Worm (Caenorhabditis elegans) whole organism, L4/young adult: ENCODE data around the gene C36C9.6.
"Not testable (repeated sequence)": the region's sequence is repeated elsewhere in the genome, so short reads cannot be mapped to it uniquely, and the experiment has no call there.

Experiments
- W03F9.2 ChIP-seq: fragments of 150-350 bp; optimal IDR thresholded peaks from 2 replicates; lab custom pipeline; 2014; ENCODE audit warnings: missing biosample characterization, missing genetic modification characterization
- dao-5 ChIP-seq: sonication (generic microtip); optimal IDR thresholded peaks from 2 replicates; lab custom pipeline; 2016; ENCODE audit warnings: missing genotype, missing genetic modification characterization, moderate library complexity, missing compliant biosample characterization
- him-1 ChIP-seq: sonication (generic microtip); optimal IDR thresholded peaks from 2 replicates; lab custom pipeline; 2016; ENCODE audit warnings: missing genotype, missing genetic modification reagents, missing genetic modification characterization, missing compliant biosample characterization

C36C9.6 gene

DNA sequence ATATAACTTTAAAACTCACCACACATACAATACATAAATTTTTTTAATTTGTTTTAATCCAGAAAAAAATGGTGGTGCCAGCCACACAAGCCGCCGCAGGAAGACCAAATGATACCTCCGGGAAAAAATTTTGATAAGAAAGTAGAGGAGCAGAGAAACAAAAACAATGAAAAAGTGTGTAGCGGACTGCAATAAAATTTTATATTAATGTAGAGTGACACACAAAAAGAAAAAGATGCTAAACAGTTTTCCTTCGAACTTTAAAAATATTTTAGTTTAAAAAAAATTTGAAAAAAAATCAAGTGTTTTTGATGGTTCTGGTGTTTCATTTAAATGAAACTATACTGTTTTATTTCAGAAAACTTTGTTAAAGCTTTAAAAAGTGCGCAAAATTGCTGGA, 798 bp downstream of the C36C9.6 start, which contains the start of gene C36C9.12:
Gene C36C9.12, minus strand, starts transcription at position 101 of the 400 bp plus-strand sequence.
- TF ChIP-seq him-1 (tag; lab: Kevin White, UChicago); W03F9.2 (tag; lab: Kevin White, UChicago); dao-5: not testable (repeated sequence)

DNA sequence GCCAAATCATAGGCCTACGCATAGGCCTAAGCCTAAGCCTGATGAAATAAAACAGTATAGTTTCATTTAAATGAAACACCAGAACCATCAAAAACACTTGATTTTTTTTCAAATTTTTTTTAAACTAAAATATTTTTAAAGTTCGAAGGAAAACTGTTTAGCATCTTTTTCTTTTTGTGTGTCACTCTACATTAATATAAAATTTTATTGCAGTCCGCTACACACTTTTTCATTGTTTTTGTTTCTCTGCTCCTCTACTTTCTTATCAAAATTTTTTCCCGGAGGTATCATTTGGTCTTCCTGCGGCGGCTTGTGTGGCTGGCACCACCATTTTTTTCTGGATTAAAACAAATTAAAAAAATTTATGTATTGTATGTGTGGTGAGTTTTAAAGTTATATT, 3.7 kb downstream of the C36C9.6 start, which contains the start of gene C36C9.11:
Gene C36C9.11, plus strand, starts transcription at position 301 of the 400 bp plus-strand sequence.
- TF ChIP-seq W03F9.2 (tag; lab: Kevin White, UChicago); dao-5; him-1 (tag; lab: Kevin White, UChicago): not testable (repeated sequence)

DNA sequence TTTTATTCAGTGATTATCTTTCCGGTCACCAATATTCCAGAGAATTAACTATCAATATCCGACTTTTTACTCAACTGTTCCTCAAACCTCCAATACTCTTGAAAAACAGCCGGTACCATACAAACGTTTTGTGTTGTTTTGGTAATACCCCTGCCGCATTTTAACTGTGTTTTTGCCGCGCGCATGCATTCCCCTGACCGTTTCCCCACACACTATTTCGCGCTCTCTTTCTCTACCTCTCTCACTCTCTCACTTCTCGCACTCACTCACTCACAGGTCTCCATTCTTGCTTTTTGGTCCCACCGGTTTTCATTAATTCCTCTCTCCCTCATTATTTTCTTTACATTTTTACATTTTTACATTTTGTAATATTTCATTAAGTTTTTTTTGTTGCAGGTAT, 8.2 kb downstream of the C36C9.6 start, which contains the start of gene meg-4:
Gene meg-4, plus strand, starts transcription at position 397 of the 400 bp plus-strand sequence.
- TF ChIP-seq dao-5 (no peak), him-1 (tag; lab: Kevin White, UChicago) (no peak)

DNA sequence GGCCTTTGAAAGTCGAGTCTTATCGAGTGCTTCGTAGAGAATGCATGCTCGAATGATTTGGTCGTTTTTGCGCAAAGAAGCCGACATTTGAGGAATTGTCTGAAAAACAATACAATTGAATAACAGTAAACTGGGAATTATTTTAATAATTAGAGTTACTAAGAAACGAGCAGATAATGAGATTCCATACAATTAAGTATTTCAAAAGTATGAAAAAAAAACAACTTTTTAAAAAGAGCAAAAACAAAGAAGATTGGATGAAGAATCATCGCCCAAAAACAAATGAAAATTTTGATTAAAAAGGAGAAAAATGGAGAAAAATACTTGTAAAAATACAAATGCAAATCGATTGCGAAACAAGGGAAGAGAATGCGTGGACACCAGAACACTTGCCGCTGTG, 12.8 kb downstream of the C36C9.6 start, which contains the start of gene fbxa-170:
Gene fbxa-170, minus strand, starts transcription at position 101 of the 400 bp plus-strand sequence.
- TF ChIP-seq W03F9.2 (tag; lab: Kevin White, UChicago) (no peak), dao-5 (no peak), him-1 (tag; lab: Kevin White, UChicago) (no peak)

DNA sequence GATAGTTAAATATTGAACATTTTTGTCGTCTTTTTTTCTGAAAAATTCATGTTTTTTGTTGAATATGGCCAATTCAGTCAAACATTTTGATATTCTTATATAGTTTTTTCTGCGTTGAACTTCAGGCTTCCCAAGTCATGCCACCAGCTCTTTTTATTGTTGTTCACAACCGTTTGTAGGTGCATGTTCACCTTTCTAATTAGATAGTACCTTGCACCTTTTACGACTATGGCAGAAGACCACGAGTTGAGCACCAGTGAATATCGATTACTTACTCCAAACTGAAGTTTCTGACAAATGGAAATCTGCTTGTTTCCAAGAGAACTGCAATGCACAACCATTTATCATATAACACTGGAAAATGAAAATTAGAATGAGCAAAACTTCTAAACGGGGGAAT, 14.9 kb downstream of the C36C9.6 start:
- TF ChIP-seq W03F9.2 (tag; lab: Kevin White, UChicago), result no peak

DNA sequence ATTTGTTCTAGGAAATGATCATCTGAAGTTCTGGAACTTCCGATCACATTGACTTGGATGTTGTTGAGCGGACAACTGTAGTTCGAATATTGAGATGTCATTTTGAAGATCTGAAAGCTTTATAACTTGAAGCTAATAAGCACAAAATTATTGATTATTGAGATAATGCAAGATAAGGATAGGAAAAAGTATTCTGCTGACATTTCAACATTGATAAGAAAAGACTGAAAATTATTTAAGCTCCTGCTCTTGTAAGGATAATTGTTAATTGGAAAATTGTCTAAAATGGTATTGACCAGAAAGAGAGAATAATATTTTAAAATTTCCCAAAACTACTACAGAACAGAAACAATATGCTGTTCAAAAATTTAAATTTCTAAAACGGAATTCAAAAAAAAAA, 16.7 kb downstream of the C36C9.6 start, which contains the start of gene tbx-31:
Gene tbx-31, minus strand, starts transcription at position 101 of the 400 bp plus-strand sequence.
- TF ChIP-seq dao-5, result no peak
- no peak for TF ChIP-seq W03F9.2 (tag; lab: Kevin White, UChicago)
- no peak for TF ChIP-seq him-1 (tag; lab: Kevin White, UChicago)

DNA sequence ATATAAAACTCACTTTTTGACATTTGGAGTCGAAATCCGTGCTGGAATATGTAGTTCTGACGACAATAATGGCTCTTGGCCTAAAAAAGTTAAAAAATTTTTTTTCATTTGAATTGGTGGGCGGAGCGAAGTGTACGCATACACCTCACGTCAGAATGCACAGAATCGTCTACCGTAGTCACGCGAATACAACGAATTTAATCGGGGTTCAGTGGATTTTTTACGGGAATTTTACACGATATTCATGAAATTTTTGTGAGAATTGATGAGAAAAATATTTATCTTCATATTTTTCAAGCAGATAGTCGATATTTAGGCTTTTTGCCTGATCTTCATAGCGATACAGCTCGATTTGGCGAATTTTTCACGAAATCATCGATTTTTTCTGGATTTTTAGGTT, 22.0 kb downstream of the C36C9.6 start, which contains the start of gene R09H3.3:
Gene R09H3.3, minus strand, starts transcription at position 101 of the 400 bp plus-strand sequence.
- TF ChIP-seq W03F9.2 (tag; lab: Kevin White, UChicago) (no peak), dao-5 (no peak), him-1 (tag; lab: Kevin White, UChicago) (no peak)

DNA sequence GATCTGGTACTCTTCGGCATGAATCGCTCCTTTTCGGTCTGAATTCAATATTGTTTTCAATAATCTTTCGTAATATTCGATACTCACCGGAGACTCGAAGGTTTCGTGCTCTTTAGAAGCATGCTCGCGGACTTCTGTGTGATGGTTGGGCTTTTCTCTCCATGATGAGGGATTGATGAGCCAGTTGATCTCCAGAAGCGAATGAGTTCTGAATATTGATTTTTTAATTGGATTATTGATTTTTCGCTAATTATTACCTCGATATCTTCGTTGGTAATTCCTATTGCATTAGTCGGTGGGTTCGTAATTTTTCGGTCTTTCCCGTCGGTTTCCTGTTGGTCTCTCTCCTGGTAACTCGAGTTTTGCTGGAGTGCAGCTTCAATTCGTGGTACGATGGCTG, 23.7 kb downstream of the C36C9.6 start:
- TF ChIP-seq dao-5 (no peak), him-1 (tag; lab: Kevin White, UChicago) (no peak), W03F9.2 (tag; lab: Kevin White, UChicago) (no peak)

DNA sequence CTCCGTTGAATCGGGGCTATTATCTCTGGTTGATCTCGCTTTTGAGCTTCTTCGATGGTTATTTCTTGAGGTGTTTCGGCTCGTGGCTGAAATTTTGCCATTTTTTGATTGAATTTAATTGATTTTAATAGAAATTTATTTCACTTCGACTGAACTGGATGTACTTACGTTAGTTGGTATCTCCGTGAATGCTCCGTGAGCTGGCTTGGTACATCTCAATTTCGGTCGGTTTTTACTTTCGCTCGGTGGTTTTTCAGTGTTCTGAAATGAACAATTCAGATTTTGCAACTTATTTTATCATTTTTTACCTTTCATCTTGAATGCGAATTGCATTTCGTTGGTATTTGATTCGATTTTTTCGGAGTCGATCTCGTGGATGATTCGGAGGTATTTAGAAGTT, 25.9 kb downstream of the C36C9.6 start, which contains the start of gene R09H3.2:
Gene R09H3.2, minus strand, starts transcription at position 101 of the 400 bp plus-strand sequence.
- TF ChIP-seq dao-5, result no peak
- TF ChIP-seq him-1 (tag; lab: Kevin White, UChicago), result no peak

DNA sequence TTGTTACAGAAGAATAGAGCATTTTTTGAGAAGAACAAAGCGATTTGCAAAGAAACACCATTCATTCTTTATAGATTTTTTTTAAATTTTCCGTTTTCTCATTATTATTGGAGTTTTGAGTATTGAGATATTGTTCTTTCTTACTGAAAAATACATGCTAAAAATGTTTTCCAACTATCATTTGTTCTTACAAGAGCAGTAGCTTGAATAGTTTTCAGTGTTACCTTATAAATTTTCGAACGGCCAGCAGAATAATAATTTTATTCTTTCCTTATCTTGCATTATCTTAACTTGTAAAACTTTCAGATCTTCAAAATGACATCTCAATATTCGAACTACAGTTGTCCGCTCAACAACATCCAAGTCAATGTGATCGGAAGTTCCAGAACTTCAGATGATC, 35.6 kb downstream of the C36C9.6 start, which contains the start of gene tbx-32:
Gene tbx-32, plus strand, starts transcription at position 301 of the 400 bp plus-strand sequence.
- TF ChIP-seq him-1 (tag; lab: Kevin White, UChicago) (no peak), W03F9.2 (tag; lab: Kevin White, UChicago) (no peak), dao-5 (no peak)

DNA sequence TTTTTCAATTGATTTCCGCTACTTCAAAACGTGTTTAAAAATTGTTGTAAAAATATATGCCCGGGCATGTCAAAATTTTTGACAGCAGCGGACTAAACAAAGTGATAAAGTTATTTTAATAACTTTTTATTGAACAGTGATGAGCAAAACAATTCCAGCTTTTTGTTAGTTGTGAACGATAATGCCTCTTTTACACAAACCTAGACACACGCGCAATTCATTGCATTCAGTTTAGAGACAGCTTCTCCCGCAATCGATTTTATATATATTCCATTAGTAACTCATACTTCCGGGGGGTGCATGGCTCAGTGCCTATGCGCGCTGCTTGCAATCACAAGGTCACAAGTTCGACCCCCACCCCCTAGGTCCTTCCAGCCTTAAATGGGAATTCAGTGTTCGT, 36.6 kb downstream of the C36C9.6 start, which contains the start of gene ZK380.6:
Gene ZK380.6, plus strand, starts transcription at position 301 of the 400 bp plus-strand sequence.
- TF ChIP-seq W03F9.2 (tag; lab: Kevin White, UChicago) (no peak), him-1 (tag; lab: Kevin White, UChicago) (no peak), dao-5 (no peak)

DNA sequence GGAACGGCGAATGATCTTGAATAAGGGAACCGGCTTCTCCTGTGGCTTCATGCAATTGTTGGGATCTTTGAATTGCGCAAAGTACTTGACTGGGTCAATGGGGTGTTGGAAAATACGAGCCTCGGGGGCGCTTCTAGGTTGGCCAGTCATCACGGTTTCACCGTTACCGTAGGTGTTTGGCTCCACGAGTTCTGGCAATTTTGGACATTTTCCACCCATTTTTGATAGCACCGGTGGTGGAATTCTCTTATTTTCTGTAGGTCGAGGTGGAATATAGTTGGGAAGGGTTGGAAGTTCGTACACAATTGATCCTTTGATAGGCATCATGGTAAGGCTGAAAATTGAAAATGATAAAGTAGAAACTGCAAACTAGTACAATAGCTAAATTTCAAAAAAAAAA, 39.1 kb downstream of the C36C9.6 start, which contains the start of gene ZK380.4:
Gene ZK380.4, minus strand, starts transcription at position 327 of the 400 bp plus-strand sequence.
- TF ChIP-seq W03F9.2 (tag; lab: Kevin White, UChicago) (no peak), dao-5 (no peak), him-1 (tag; lab: Kevin White, UChicago) (no peak)

DNA sequence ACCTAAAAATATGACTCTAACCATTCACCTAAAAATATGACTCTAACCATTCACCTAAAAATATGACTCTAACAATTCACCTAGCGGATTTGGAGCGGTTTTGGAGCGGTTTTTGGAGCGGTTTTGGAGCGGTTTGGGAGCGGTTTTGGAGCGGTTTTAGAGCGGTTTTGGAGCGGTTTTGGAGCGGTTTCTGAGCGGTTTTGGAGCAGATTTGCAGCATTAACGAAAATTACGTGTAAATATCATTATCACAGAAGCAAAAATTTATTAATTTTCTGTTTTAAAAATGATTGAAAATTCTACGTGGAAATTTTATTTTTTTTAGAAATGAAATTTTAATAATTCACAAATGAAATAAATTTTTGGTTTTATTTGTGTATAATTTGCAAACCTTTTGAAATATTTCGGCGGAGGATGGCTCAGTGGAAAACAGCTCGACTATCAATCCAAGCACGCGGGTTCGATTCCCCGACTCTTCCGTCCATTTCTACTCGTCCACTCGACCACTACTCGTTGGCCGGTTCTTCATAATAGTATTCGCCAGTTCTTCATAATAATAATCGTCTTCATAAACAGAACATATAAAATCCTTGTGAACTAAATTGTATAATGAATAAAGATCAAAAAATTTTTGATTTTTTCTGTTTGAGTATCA, 47.2 kb downstream of the C36C9.6 start:
- no peak for TF ChIP-seq him-1 (tag; lab: Kevin White, UChicago)
- no peak for TF ChIP-seq dao-5
- TF ChIP-seq W03F9.2 (tag; lab: Kevin White, UChicago), result no peak
